Fruit fly (Drosophila melanogaster): ENCODE results near the gene Brd8.
A peak's percentile ranks its signal among the peaks of the same experiment; 100 is the strongest.

The Brd8 gene

DNA sequence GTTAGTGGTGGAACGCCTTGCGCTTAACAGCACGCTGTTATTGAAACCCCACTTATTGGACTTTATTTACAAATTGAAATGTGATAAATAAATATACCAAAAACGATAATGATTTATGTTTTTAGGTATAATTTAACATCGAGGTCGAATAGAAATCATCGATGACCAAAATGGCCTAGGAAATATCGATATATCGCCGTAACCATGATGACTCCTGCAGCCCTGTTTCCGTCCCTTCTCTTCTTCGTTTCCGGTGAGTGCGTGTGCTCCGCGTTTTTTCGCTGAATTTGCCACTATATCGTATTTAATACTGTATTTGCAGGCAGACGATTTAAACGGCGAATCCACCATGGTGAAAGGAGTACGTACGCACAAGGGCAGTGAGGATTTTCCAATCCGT is 3.3 kb upstream of the Brd8 start, which contains the start of gene eEF1gamma (continued):
- TF ChIP-seq Dad (GFP tag; optimal IDR thresholded peaks at IDR 0.05) (peak; percentile 95), chif (GFP tag; optimal IDR thresholded peaks at IDR 0.05) (peak; percentile 90 to 97), Mes4 (GFP tag; optimal IDR thresholded peaks at IDR 0.05) (peak; percentile 98), hth (optimal IDR thresholded peaks at IDR 0.05) (no peak), Hey (tag; optimal IDR thresholded peaks at IDR 0.05) (peak; percentile 95), CG12659 (GFP tag; optimal IDR thresholded peaks at IDR 0.05) (peak; percentile 98), tna (GFP tag; IDR thresholded peaks at IDR 0.05; ENCODE audit: partially characterized antibody) (peak; percentile 92), eve (GFP tag; optimal IDR thresholded peaks at IDR 0.05) (no peak), CG14050 (GFP tag; IDR thresholded peaks at IDR 0.05) (peak; percentile 94), NK7.1 (GFP tag; optimal IDR thresholded peaks at IDR 0.05) (peak; percentile 97), CG1024 (GFP tag; IDR thresholded peaks at IDR 0.05) (peak; percentile 93), CG9817 (tag; optimal IDR thresholded peaks at IDR 0.05) (peak; percentile 92), CG11560 (tag; IDR thresholded peaks at IDR 0.05) (peak; percentile 69; the same call in 1 of the 3 replicates), dmrt11E (tag; optimal IDR thresholded peaks at IDR 0.05) (peak; percentile 91), ase (GFP tag; IDR thresholded peaks at IDR 0.05) (peak; percentile 93), BtbVII (GFP tag; optimal IDR thresholded peaks at IDR 0.05) (peak; percentile 97), da (GFP tag; optimal IDR thresholded peaks at IDR 0.05) (peak; percentile 91), twi (tag; optimal IDR thresholded peaks at IDR 0.05) (peak; percentile 81), Myb (GFP tag; optimal IDR thresholded peaks at IDR 0.05) (peak; percentile 87), insv (GFP tag; optimal IDR thresholded peaks at IDR 0.05) (peak in 1 of 2 experiments; percentile 87), dysf (GFP tag; IDR thresholded peaks at IDR 0.05) (peak; percentile 93), CG15011 (GFP tag; optimal IDR thresholded peaks at IDR 0.05) (peak; percentile 96), jigr1 (GFP tag; IDR thresholded peaks at IDR 0.05) (no peak), CG8765 (GFP tag; IDR thresholded peaks at IDR 0.05) (peak; percentile 84), Hand (GFP tag; optimal IDR thresholded peaks at IDR 0.05) (peak; percentile 88), Ravus (GFP tag; IDR thresholded peaks at IDR 0.05) (peak; percentile 64), CG4360 (GFP tag; IDR thresholded peaks at IDR 0.05) (peak; percentile 72), CG7372 (GFP tag; IDR thresholded peaks at IDR 0.05) (peak; percentile 88), MBD-R2 (GFP tag; IDR thresholded peaks at IDR 0.05) (peak; percentile 85), ap (GFP tag; IDR thresholded peaks at IDR 0.05) (peak; percentile 94), Lim3 (GFP tag; IDR thresholded peaks at IDR 0.05) (peak; percentile 64; the same call in 1 of the 2 replicates), exex (tag; optimal IDR thresholded peaks at IDR 0.05) (peak; percentile 80), CG15696 (tag; optimal IDR thresholded peaks at IDR 0.05) (peak; percentile 77), Scr (GFP tag; IDR thresholded peaks at IDR 0.05; ENCODE audit: partially characterized antibody) (peak; percentile 94), stwl (tag; optimal IDR thresholded peaks at IDR 0.05) (peak; percentile 91), Meics (GFP tag; optimal IDR thresholded peaks at IDR 0.05) (peak; percentile 98), CG1647 (GFP tag; optimal IDR thresholded peaks at IDR 0.05) (peak; percentile 87), CG15073 (GFP tag; optimal IDR thresholded peaks at IDR 0.05) (peak; percentile 15), kay (GFP tag; optimal IDR thresholded peaks at IDR 0.05) (peak; percentile 84), tup (GFP tag; optimal IDR thresholded peaks at IDR 0.05) (peak; percentile 85), D19B (GFP tag; optimal IDR thresholded peaks at IDR 0.05) (peak; percentile 87), CG14860 (GFP tag; IDR thresholded peaks at IDR 0.05; ENCODE audit: partially characterized antibody) (peak; percentile 93), CG1233 (GFP tag; optimal IDR thresholded peaks at IDR 0.05) (peak; percentile 98), ac (GFP tag; optimal IDR thresholded peaks at IDR 0.05) (peak; percentile 92), CG18476 (GFP tag; optimal IDR thresholded peaks at IDR 0.05) (peak; percentile 89), CG10979 (tag; optimal IDR thresholded peaks at IDR 0.05) (peak; percentile 88), CG14441 (GFP tag; IDR thresholded peaks at IDR 0.05) (peak; percentile 92), tin (GFP tag; optimal IDR thresholded peaks at IDR 0.05) (peak; percentile 91), slp2 (GFP tag; optimal IDR thresholded peaks at IDR 0.05) (peak; percentile 91), HLHmδ (GFP tag; optimal IDR thresholded peaks at IDR 0.05) (peak; percentile 99), inv (GFP tag; IDR thresholded peaks at IDR 0.05; ENCODE audit: partially characterized antibody) (peak; percentile 92)
